Fruit fly (Drosophila melanogaster): ENCODE results near the gene CG18048.

Gene CG18048

dm6 chr3R:6352893-6353623, 7.1 kb downstream of the CG18048 start (continued):
- TF ChIP-seq CG31441 (GFP tag; IDR thresholded peaks at IDR 0.05) = peak; percentile 29; the same call in 1 of the 2 replicates
- TF ChIP-seq Fer3 (tag; optimal IDR thresholded peaks at IDR 0.05) = peak; percentile 4
- TF ChIP-seq ind (GFP tag; optimal IDR thresholded peaks at IDR 0.05) = peak; percentile 2
- TF ChIP-seq az2 (GFP tag; optimal IDR thresholded peaks at IDR 0.05) = peak; percentile 25
- TF ChIP-seq CG15269 (tag; optimal IDR thresholded peaks at IDR 0.05) = peak; percentile 44
- TF ChIP-seq CG10209 (GFP tag; optimal IDR thresholded peaks at IDR 0.05) = peak; percentile 40
- 0 out of 3 replicates have a peak, but pooled peaks have one; percentile 9 for TF ChIP-seq otp (GFP tag; IDR thresholded peaks at IDR 0.05)
- peak; percentile 44 for TF ChIP-seq row (GFP tag; IDR thresholded peaks at IDR 0.05)
- TF ChIP-seq Oli (tag; optimal IDR thresholded peaks at IDR 0.05) = peak; percentile 69
- peak; percentile 32 for TF ChIP-seq CG16815 (GFP tag; optimal IDR thresholded peaks at IDR 0.05)
- TF ChIP-seq CG10979 (tag; optimal IDR thresholded peaks at IDR 0.05) = peak; percentile 38
- peak; percentile 49 for TF ChIP-seq nmo (GFP tag; optimal IDR thresholded peaks at IDR 0.05)
- peak; percentile 37 for TF ChIP-seq Xbp1 (GFP tag; optimal IDR thresholded peaks at IDR 0.05)
- TF ChIP-seq CG7556 (GFP tag; optimal IDR thresholded peaks at IDR 0.05) = peak; percentile 21
- no peak for TF ChIP-seq seq (GFP tag; IDR thresholded peaks at IDR 0.05)
- peak; percentile 17 for TF ChIP-seq CG14710 (tag; optimal IDR thresholded peaks at IDR 0.05)
- TF ChIP-seq Bgb (GFP tag; IDR thresholded peaks at IDR 0.05; ENCODE audit: partially characterized antibody) = 0 out of 2 replicates have a peak, but pooled peaks have one; percentile 14
- peak; percentile 87 for TF ChIP-seq crol (GFP tag; IDR thresholded peaks at IDR 0.05)
- TF ChIP-seq CG6654 (GFP tag; optimal IDR thresholded peaks at IDR 0.05) = peak; percentile 41
- TF ChIP-seq CG15073 (GFP tag; optimal IDR thresholded peaks at IDR 0.05) = no peak
- peak; percentile 4 for TF ChIP-seq salm (tag; optimal IDR thresholded peaks at IDR 0.05)
- peak; percentile 15 for TF ChIP-seq CG1602 (GFP tag; optimal IDR thresholded peaks at IDR 0.05)
- peak in 1 of 2 experiments; percentile 37 for TF ChIP-seq Trl (optimal IDR thresholded peaks at IDR 0.05)
- no peak for TF ChIP-seq Trl (GFP tag; optimal IDR thresholded peaks at IDR 0.05)
- peak; percentile 54 for TF ChIP-seq org-1 (GFP tag; optimal IDR thresholded peaks at IDR 0.05)
- peak; percentile 29 for TF ChIP-seq CG1233 (GFP tag; optimal IDR thresholded peaks at IDR 0.05)
- 0 out of 3 replicates have a peak, but pooled peaks have one; percentile 44 for TF ChIP-seq zfh1 (GFP tag; IDR thresholded peaks at IDR 0.05)
- peak; percentile 95 for TF ChIP-seq sr (GFP tag; IDR thresholded peaks at IDR 0.05)
- peak; percentile 11 for TF ChIP-seq mam (GFP tag; optimal IDR thresholded peaks at IDR 0.05)
- peak; percentile 38; the same call in 1 of the 2 replicates for TF ChIP-seq Xrp1 (GFP tag; IDR thresholded peaks at IDR 0.05)
- peak; percentile 46 for TF ChIP-seq grau (tag; optimal IDR thresholded peaks at IDR 0.05)
- no peak for TF ChIP-seq CG10321 (GFP tag; IDR thresholded peaks at IDR 0.05)
- peak; percentile 12 for TF ChIP-seq dmrt11E (tag; optimal IDR thresholded peaks at IDR 0.05)
- TF ChIP-seq CG4854 (GFP tag; optimal IDR thresholded peaks at IDR 0.05) = no peak
- TF ChIP-seq gem (tag; optimal IDR thresholded peaks at IDR 0.05) = peak; percentile 63
- TF ChIP-seq knrl (GFP tag; IDR thresholded peaks at IDR 0.05; ENCODE audit: partially characterized antibody) = no peak
- peak; percentile 26 for TF ChIP-seq PHDP (tag; optimal IDR thresholded peaks at IDR 0.05)
- TF ChIP-seq CG11696 (GFP tag; IDR thresholded peaks at IDR 0.05) = peak; percentile 68
- no peak for TF ChIP-seq Dip3 (GFP tag; optimal IDR thresholded peaks at IDR 0.05)
- TF ChIP-seq CG7839 (tag; optimal IDR thresholded peaks at IDR 0.05) = peak; percentile 60
- no peak for TF ChIP-seq MTF-1 (GFP tag; optimal IDR thresholded peaks at IDR 0.05; ENCODE audit: borderline replicate concordance)
- no peak for TF ChIP-seq Hmr (GFP tag; optimal IDR thresholded peaks at IDR 0.05)
- TF ChIP-seq unpg (GFP tag; optimal IDR thresholded peaks at IDR 0.05) = peak; percentile 9
- peak; percentile 52 for TF ChIP-seq CG30403 (GFP tag; optimal IDR thresholded peaks at IDR 0.05)
- TF ChIP-seq D (optimal IDR thresholded peaks at IDR 0.05) = no peak
- TF ChIP-seq D (GFP tag; optimal IDR thresholded peaks at IDR 0.05) = peak; percentile 58
- peak; percentile 48 for TF ChIP-seq CG2712 (tag; optimal IDR thresholded peaks at IDR 0.05)
- TF ChIP-seq CG3281 (GFP tag; optimal IDR thresholded peaks at IDR 0.05) = peak; percentile 28
- no peak; the same call in 1 of the 2 replicates for TF ChIP-seq tna (GFP tag; IDR thresholded peaks at IDR 0.05; ENCODE audit: partially characterized antibody)
